Worm (Caenorhabditis elegans): ENCODE data around the gene mix-1.

Gene mix-1

ce11 chrII:10885868-10886514, 61.9 kb downstream of the mix-1 start, which contains the start of gene F44F4.3:
Gene F44F4.3 (minus strand): TSS chrII:10885918.
- TF ChIP-seq dao-5 (tag; optimal IDR thresholded peaks at IDR 0.05) (no peak), him-1 (tag; optimal IDR thresholded peaks at IDR 0.05) (no peak), W03F9.2 (tag; optimal IDR thresholded peaks at IDR 0.05) (no peak)

- TF ChIP-seq dao-5 (tag; optimal IDR thresholded peaks at IDR 0.05) (no peak), W03F9.2 (tag; optimal IDR thresholded peaks at IDR 0.05) (no peak), him-1 (tag; optimal IDR thresholded peaks at IDR 0.05) (no peak)
Measured at ce11 chrII:10887097-10887496, 63.1 kb downstream of the mix-1 start.

ce11 chrII:10888979-10889378, 64.9 kb downstream of the mix-1 start, which contains the start of gene ptr-8:
Gene ptr-8 (plus strand): TSS chrII:10889279.
- TF ChIP-seq W03F9.2 (tag; optimal IDR thresholded peaks at IDR 0.05) = no peak
- no peak for TF ChIP-seq dao-5 (tag; optimal IDR thresholded peaks at IDR 0.05)
- no peak for TF ChIP-seq him-1 (tag; optimal IDR thresholded peaks at IDR 0.05)

All from whole organism, L4/young adult.